Worm (Caenorhabditis elegans) whole organism, young adult: ENCODE measurements around the gene mxl-1.

ENCODE experiments used
- ama-1 ChIP-seq, 3 experiments: fragments of 150-350 bp in 1 of 3; sonication (generic microtip) in 2 of 3; optimal IDR thresholded peaks; 2 replicates each; lab custom pipeline; 2014 to 2018; ENCODE audit warnings: missing biosample characterization in 2 of 3, missing genetic modification characterization in 2 of 3, missing genetic modification reagents in 2 of 3
- ekl-4 ChIP-seq: fragments of 200-800 bp; sonication (Bioruptor generic); IDR thresholded peaks from 2 replicates; pipeline ENCODE4 v1.3.6; 2022; ENCODE audit warnings: missing genetic modification reagents, missing genetic modification characterization, missing compliant biosample characterization
- hrde-1 ChIP-seq: sonication (generic microtip); optimal IDR thresholded peaks from 2 replicates; lab custom pipeline; 2016; ENCODE audit warnings: missing genetic modification characterization, mild to moderate bottlenecking, missing compliant biosample characterization, moderate library complexity, missing genotype, missing genetic modification reagents, borderline replicate concordance
- lag-1 ChIP-seq: fragments of 200-800 bp; sonication (Bioruptor generic); IDR thresholded peaks from 2 replicates; pipeline ENCODE4 v1.3.6; 2022; ENCODE audit warnings: missing genetic modification reagents, missing genetic modification characterization, missing compliant biosample characterization
- lin-35 ChIP-seq, 3 experiments: fragments of 150-350 bp in 2 of 3; sonication (generic microtip) in 1 of 3; optimal IDR thresholded peaks; 2 replicates each; lab custom pipeline; 2014 to 2018; ENCODE audit warnings: missing biosample characterization in 3 of 3, missing genetic modification characterization in 3 of 3, missing genetic modification reagents in 3 of 3

ce11 chrV:11271051-11271450, 26.4 kb downstream of the mxl-1 start, which contains the start of gene clec-222:
- TF ChIP-seq ama-1 (optimal IDR thresholded peaks at IDR 0.05; lab: Kevin White, UChicago) (no peak), ama-1 (GFP tag; optimal IDR thresholded peaks at IDR 0.05; lab: Kevin White, UChicago) (no peak), lag-1 (no peak), lin-35 (GFP tag; optimal IDR thresholded peaks at IDR 0.05; lab: Kevin White, UChicago) (no peak), ekl-4 (GFP tag; lab: Robert Waterston, UW) (no peak), hrde-1 (tag; lab: Kevin White, UChicago) (no peak)
